Worm (Caenorhabditis elegans) whole organism, L2 larva: ENCODE measurements around the gene K01D12.5.

Source experiments
- F13H6.1 ChIP-seq: sonication (generic microtip); optimal IDR thresholded peaks from 2 replicates; lab custom pipeline; 2016; ENCODE audit warnings: missing genetic modification characterization, missing compliant biosample characterization
- R02D3.7 ChIP-seq: fragments of 150-350 bp; optimal IDR thresholded peaks from 2 replicates; lab custom pipeline; 2014; ENCODE audit warnings: missing biosample characterization, missing genetic modification characterization
- Y55F3AM.14 ChIP-seq: fragments of 200-800 bp; sonication (Bioruptor generic); optimal IDR thresholded peaks from 2 replicates; lab custom pipeline; 2018; ENCODE audit warnings: mild to moderate bottlenecking, missing genetic modification characterization, missing compliant biosample characterization
- ZK546.5 ChIP-seq: sonication (generic microtip); optimal IDR thresholded peaks from 2 replicates; lab custom pipeline; 2017; ENCODE audit warnings: missing biosample characterization, missing genetic modification characterization
- alr-1 ChIP-seq: fragments of 150-350 bp; optimal IDR thresholded peaks from 2 replicates; lab custom pipeline; 2014; ENCODE audit warnings: missing biosample characterization, missing genetic modification characterization
- aly-2 ChIP-seq: fragments of 150-350 bp; optimal IDR thresholded peaks from 2 replicates; lab custom pipeline; 2014; ENCODE audit warnings: missing biosample characterization, missing genetic modification characterization
- ama-1 ChIP-seq: fragments of 150-350 bp; optimal IDR thresholded peaks from 2 replicates; lab custom pipeline; 2018; ENCODE audit warnings: inconsistent platforms
- blmp-1 ChIP-seq: sonication (generic microtip); optimal IDR thresholded peaks from 2 replicates; lab custom pipeline; 2017; ENCODE audit warnings: missing genetic modification characterization, mild to moderate bottlenecking, missing compliant biosample characterization, antibody characterized with exemption, moderate library complexity; ENCODE audit not compliant: insufficient read depth
- ceh-16 ChIP-seq: fragments of 150-350 bp; optimal IDR thresholded peaks from 2 replicates; lab custom pipeline; 2014; ENCODE audit warnings: missing biosample characterization, missing genetic modification characterization
- ceh-82 ChIP-seq: fragments of 150-350 bp; optimal IDR thresholded peaks from 2 replicates; lab custom pipeline; 2014; ENCODE audit warnings: missing biosample characterization, missing genetic modification characterization
- crh-2 ChIP-seq: sonication (generic microtip); optimal IDR thresholded peaks from 2 replicates; lab custom pipeline; 2017; ENCODE audit warnings: missing biosample characterization, missing genetic modification characterization
- egl-27 ChIP-seq: sonication (generic microtip); optimal IDR thresholded peaks from 3 replicates; lab custom pipeline; 2017; ENCODE audit warnings: missing biosample characterization, missing genetic modification reagents, missing genetic modification characterization
- elt-1 ChIP-seq: fragments of 150-350 bp; optimal IDR thresholded peaks from 2 replicates; lab custom pipeline; 2014; ENCODE audit warnings: missing biosample characterization, missing genetic modification characterization
- fos-1 ChIP-seq: fragments of 150-350 bp; optimal IDR thresholded peaks from 2 replicates; lab custom pipeline; 2014; ENCODE audit warnings: missing biosample characterization, missing genetic modification characterization
- gmeb-1 ChIP-seq: fragments of 150-350 bp; optimal IDR thresholded peaks from 2 replicates; lab custom pipeline; 2014; ENCODE audit warnings: missing biosample characterization, missing genetic modification characterization
- lin-11 ChIP-seq: fragments of 150-350 bp; sonication (generic microtip); optimal IDR thresholded peaks from 2 replicates; lab custom pipeline; 2014; ENCODE audit warnings: missing biosample characterization, missing genetic modification characterization, inconsistent platforms, mixed read lengths
- lin-13 ChIP-seq: fragments of 150-350 bp; optimal IDR thresholded peaks from 2 replicates; lab custom pipeline; 2014; ENCODE audit warnings: missing biosample characterization, missing genetic modification reagents, missing genetic modification characterization
- lin-39 ChIP-seq: fragments of 150-350 bp; optimal IDR thresholded peaks from 2 replicates; lab custom pipeline; 2014; ENCODE audit warnings: missing biosample characterization, missing genetic modification reagents, missing genetic modification characterization
- lsy-2 ChIP-seq, 2 experiments: fragments of 150-350 bp in 1 of 2; sonication (generic microtip) in 1 of 2; optimal IDR thresholded peaks; 2 replicates each; lab custom pipeline; 2014 to 2017; ENCODE audit warnings: missing biosample characterization in 2 of 2, missing genetic modification characterization in 2 of 2
- mab-5 ChIP-seq: fragments of 150-350 bp; optimal IDR thresholded peaks from 2 replicates; lab custom pipeline; 2014; ENCODE audit warnings: missing biosample characterization, missing genetic modification characterization
- mbf-1 ChIP-seq: sonication (generic microtip); optimal IDR thresholded peaks from 2 replicates; lab custom pipeline; 2017; ENCODE audit warnings: missing biosample characterization, missing genetic modification characterization
- mdl-1 ChIP-seq, 2 experiments: fragments of 150-350 bp in 1 of 2; sonication (generic microtip) in 1 of 2; optimal IDR thresholded peaks; 2 replicates each; lab custom pipeline; 2017; ENCODE audit warnings: missing biosample characterization in 2 of 2, missing genetic modification characterization in 2 of 2
- nhr-11 ChIP-seq: fragments of 150-350 bp; optimal IDR thresholded peaks from 2 replicates; lab custom pipeline; 2014; ENCODE audit warnings: missing biosample characterization, missing genetic modification characterization
- nhr-129 ChIP-seq: fragments of 150-350 bp; optimal IDR thresholded peaks from 2 replicates; lab custom pipeline; 2014; ENCODE audit warnings: missing biosample characterization, missing genetic modification characterization
- nhr-21 ChIP-seq: fragments of 150-350 bp; optimal IDR thresholded peaks from 2 replicates; lab custom pipeline; 2014; ENCODE audit warnings: missing biosample characterization, missing genetic modification characterization
- nhr-23 ChIP-seq: fragments of 150-350 bp; optimal IDR thresholded peaks from 2 replicates; lab custom pipeline; 2014; ENCODE audit warnings: missing biosample characterization, missing genetic modification reagents, missing genetic modification characterization
- nhr-25 ChIP-seq: fragments of 150-350 bp; sonication (generic microtip); optimal IDR thresholded peaks from 3 replicates; lab custom pipeline; 2014; ENCODE audit warnings: missing biosample characterization, missing genetic modification characterization
- nhr-6 ChIP-seq: fragments of 150-350 bp; optimal IDR thresholded peaks from 2 replicates; lab custom pipeline; 2014; ENCODE audit warnings: missing biosample characterization, missing genetic modification characterization
- peb-1 ChIP-seq: fragments of 150-350 bp; optimal IDR thresholded peaks from 2 replicates; lab custom pipeline; 2014; ENCODE audit warnings: missing biosample characterization, missing genetic modification characterization
- sem-4 ChIP-seq: fragments of 150-350 bp; optimal IDR thresholded peaks from 2 replicates; lab custom pipeline; 2014; ENCODE audit warnings: missing biosample characterization, missing genetic modification reagents, missing genetic modification characterization
- skn-1 ChIP-seq: sonication (generic microtip); optimal IDR thresholded peaks from 2 replicates; lab custom pipeline; 2017; ENCODE audit warnings: missing biosample characterization, missing genetic modification characterization
- sma-3 ChIP-seq: sonication (generic microtip); optimal IDR thresholded peaks from 2 replicates; lab custom pipeline; 2016; ENCODE audit warnings: missing genetic modification reagents, missing genetic modification characterization, missing compliant biosample characterization
- sma-9 ChIP-seq, 2 experiments: fragments of 150-350 bp in 1 of 2; sonication (generic microtip) in 1 of 2; optimal IDR thresholded peaks; 2 replicates each; lab custom pipeline; 2014 to 2016; ENCODE audit warnings: missing genetic modification characterization in 2 of 2, mild to moderate bottlenecking in 1 of 2, missing biosample characterization in 1 of 2, missing compliant biosample characterization in 1 of 2, missing genetic modification reagents in 1 of 2, moderate library complexity in 1 of 2
- snpc-4 ChIP-seq: fragments of 150-350 bp; optimal IDR thresholded peaks from 2 replicates; lab custom pipeline; 2014; ENCODE audit warnings: missing biosample characterization, missing genetic modification characterization
- unc-39 ChIP-seq: fragments of 150-350 bp; optimal IDR thresholded peaks from 2 replicates; lab custom pipeline; 2014; ENCODE audit warnings: missing biosample characterization, missing genetic modification characterization
- unc-55 ChIP-seq: fragments of 150-350 bp; sonication (generic microtip); optimal IDR thresholded peaks from 3 replicates; lab custom pipeline; 2014; ENCODE audit warnings: missing biosample characterization, missing genetic modification reagents, missing genetic modification characterization
- unc-62 ChIP-seq: fragments of 150-350 bp; optimal IDR thresholded peaks from 2 replicates; lab custom pipeline; 2014; ENCODE audit warnings: missing biosample characterization, missing genetic modification reagents, missing genetic modification characterization
- ztf-11 ChIP-seq: sonication (generic microtip); optimal IDR thresholded peaks from 2 replicates; lab custom pipeline; 2017; ENCODE audit warnings: missing biosample characterization, missing genetic modification characterization
- ztf-4 ChIP-seq: fragments of 150-350 bp; optimal IDR thresholded peaks from 2 replicates; lab custom pipeline; 2014; ENCODE audit warnings: missing biosample characterization, missing genetic modification characterization

The K01D12.5 gene

DNA sequence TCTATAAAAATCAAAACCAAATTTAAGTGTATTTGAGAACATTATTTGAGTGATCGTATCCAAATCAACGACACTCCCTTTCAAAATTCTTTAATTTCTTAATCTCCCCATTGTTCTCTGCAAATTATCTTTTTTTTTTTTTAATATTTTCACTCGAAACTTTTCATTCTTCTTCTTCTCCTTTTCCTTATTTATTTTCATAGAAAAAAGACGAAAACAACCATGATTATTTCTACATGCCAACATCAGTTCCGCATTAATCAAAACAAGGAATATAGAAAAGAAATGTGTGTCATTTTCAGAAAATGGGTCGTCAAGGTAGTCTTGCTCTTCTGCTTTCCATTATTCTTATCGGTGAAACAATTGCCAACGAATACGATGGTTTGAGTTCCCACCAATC, at the start of gene K01D12.5:
Gene K01D12.5, plus strand, starts transcription at position 301 of the 400 bp plus-strand sequence.
- TF ChIP-seq lin-13 (no peak), alr-1 (no peak), unc-55 (no peak), lin-39 (tag; lab: Kevin White, UChicago) (no peak)
- TF ChIP-seq, all 48 proteins: peak for 0

DNA sequence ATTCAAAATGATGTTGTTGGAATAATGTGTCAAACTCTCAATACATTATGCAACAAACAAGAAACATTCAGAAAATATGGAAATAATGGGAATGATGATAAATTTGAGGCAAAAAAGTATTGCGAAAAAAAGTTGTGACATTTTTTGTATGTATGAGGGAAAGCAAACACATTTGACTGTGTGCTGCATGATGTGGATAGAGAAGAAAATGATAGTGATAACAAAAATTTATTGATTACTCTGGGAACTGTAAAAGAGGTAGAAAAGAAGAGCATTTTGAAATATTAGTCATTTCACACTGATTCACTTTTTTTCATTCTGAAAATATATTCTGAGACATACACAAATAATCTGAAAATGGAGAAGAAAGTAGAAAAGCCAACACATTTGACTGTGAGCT, 49.8 kb upstream of the K01D12.5 start:
- TF ChIP-seq R02D3.7 (tag; lab: Kevin White, UChicago) (no peak), fos-1 (tag; lab: Kevin White, UChicago) (peak; percentile 60), ztf-11 (tag; lab: Kevin White, UChicago) (no peak), aly-2 (tag; lab: Kevin White, UChicago) (no peak), lsy-2 (tag; optimal IDR thresholded peaks at IDR 0.05; lab: Kevin White, UChicago) (no peak)

DNA sequence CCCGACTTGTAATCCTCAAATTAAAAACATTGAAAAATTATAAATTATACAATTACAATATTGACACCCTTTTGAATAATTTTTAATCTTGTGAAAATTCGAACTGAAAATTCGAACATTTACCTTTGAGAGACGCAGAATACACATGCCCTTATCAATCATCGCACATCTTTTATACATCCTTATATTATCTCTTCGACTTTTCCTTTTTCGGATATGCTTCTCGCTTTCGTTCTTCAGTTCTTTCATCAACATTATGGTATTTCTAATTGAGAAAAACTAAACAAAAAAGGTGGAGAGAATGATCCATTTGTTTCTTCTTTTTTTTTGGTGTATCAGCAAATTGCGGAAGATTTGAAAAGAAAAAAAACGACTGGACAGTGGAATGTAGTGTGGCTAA, 48.3 kb upstream of the K01D12.5 start:
- TF ChIP-seq Y55F3AM.14 (GFP tag; lab: Kevin White, UChicago) (no peak), crh-2 (tag; lab: Kevin White, UChicago) (no peak), peb-1 (no peak), blmp-1 (tag; lab: Kevin White, UChicago) (no peak), alr-1 (no peak), unc-39 (tag; lab: Kevin White, UChicago) (no peak), unc-55 (no peak), unc-62 (no peak), nhr-6 (no peak), lin-13 (no peak), ZK546.5 (tag; lab: Kevin White, UChicago) (no peak), sem-4 (tag; lab: Kevin White, UChicago) (no peak), skn-1 (tag; lab: Kevin White, UChicago) (no peak), elt-1 (no peak), aly-2 (tag; lab: Kevin White, UChicago) (no peak), ceh-82 (tag; lab: Kevin White, UChicago) (no peak)

DNA sequence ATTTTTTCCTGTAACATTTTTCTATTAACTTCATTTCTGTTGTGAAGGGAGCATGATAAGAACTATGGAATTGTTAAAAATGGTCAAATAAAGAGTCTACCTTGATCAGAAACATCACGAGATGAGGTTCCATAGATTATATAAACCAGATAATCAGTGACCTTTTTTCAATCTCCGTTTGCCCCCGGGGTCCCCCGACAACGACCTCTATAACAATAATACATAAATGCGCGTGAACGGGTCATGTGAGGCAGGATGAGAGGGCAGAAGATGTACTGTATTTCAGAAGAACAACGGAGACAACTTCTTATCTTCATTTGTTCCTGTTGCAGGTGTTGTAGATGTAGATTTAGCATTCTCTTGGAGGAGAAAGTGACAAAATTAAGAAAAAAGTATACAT, 45.8 kb upstream of the K01D12.5 start:
- TF ChIP-seq unc-55, result no peak
- peak; percentile 41 for TF ChIP-seq blmp-1 (tag; lab: Kevin White, UChicago)
- TF ChIP-seq ztf-11 (tag; lab: Kevin White, UChicago), result no peak
- TF ChIP-seq snpc-4 (tag; lab: Kevin White, UChicago), result no peak
- TF ChIP-seq nhr-129 (tag; lab: Kevin White, UChicago), result no peak
- TF ChIP-seq Y55F3AM.14 (GFP tag; lab: Kevin White, UChicago), result no peak
- no peak for TF ChIP-seq gmeb-1 (tag; lab: Kevin White, UChicago)
- TF ChIP-seq elt-1, result no peak
- no peak for TF ChIP-seq ZK546.5 (tag; lab: Kevin White, UChicago)
- TF ChIP-seq lin-13, result no peak
- TF ChIP-seq sem-4 (tag; lab: Kevin White, UChicago), result no peak
- no peak for TF ChIP-seq egl-27
- TF ChIP-seq ceh-16, result no peak
- TF ChIP-seq ama-1 (lab: Kevin White, UChicago), result no peak
- TF ChIP-seq fos-1 (tag; lab: Kevin White, UChicago), result no peak
- TF ChIP-seq sma-9 (GFP tag; optimal IDR thresholded peaks at IDR 0.05; lab: Kevin White, UChicago), result peak; percentile 36
- TF ChIP-seq sma-9 (tag; optimal IDR thresholded peaks at IDR 0.05; lab: Kevin White, UChicago), result no peak
- peak; percentile 42 for TF ChIP-seq nhr-25 (tag; lab: Kevin White, UChicago)
- no peak for TF ChIP-seq lsy-2 (tag; optimal IDR thresholded peaks at IDR 0.05; lab: Kevin White, UChicago)
- no peak for TF ChIP-seq mab-5
- no peak for TF ChIP-seq ztf-4
- TF ChIP-seq, all 48 proteins: peak for 3

DNA sequence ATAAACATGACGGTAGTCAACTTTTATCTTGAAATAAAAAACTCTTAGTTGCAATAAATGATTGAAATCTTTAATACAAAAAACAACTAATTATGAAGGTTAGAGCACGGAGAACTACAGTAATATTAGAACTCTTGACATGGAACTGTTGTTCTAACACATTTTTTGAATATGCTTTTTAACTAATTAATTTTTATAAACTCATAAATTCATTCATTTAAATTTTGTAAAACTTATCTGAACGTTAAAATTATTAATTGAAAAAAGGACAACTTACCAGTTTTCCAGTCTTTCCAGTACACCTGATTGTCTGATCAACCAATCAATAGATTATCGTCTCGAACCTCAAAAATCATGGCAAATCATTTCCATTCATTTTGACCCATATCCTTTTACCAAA, 45.2 kb upstream of the K01D12.5 start, which contains the start of gene sqt-3:
Gene sqt-3, plus strand, starts transcription at position 301 of the 400 bp plus-strand sequence.
- no peak for TF ChIP-seq F13H6.1 (tag; lab: Kevin White, UChicago)
- TF ChIP-seq crh-2 (tag; lab: Kevin White, UChicago), result no peak
- no peak for TF ChIP-seq mbf-1
- no peak for TF ChIP-seq mab-5
- TF ChIP-seq Y55F3AM.14 (GFP tag; lab: Kevin White, UChicago), result no peak
- TF ChIP-seq nhr-11 (tag; lab: Kevin White, UChicago), result no peak
- TF ChIP-seq lin-11, result no peak
- TF ChIP-seq elt-1, result no peak
- TF ChIP-seq nhr-129 (tag; lab: Kevin White, UChicago), result no peak
- TF ChIP-seq R02D3.7 (tag; lab: Kevin White, UChicago), result no peak
- TF ChIP-seq nhr-6, result no peak
- TF ChIP-seq snpc-4 (tag; lab: Kevin White, UChicago), result no peak
- no peak for TF ChIP-seq fos-1 (tag; lab: Kevin White, UChicago)
- TF ChIP-seq mdl-1 (tag; optimal IDR thresholded peaks at IDR 0.05; lab: Kevin White, UChicago), result no peak
- no peak for TF ChIP-seq ama-1 (lab: Kevin White, UChicago)
- no peak for TF ChIP-seq sma-3 (GFP tag; lab: Kevin White, UChicago)
- no peak for TF ChIP-seq nhr-21 (tag; lab: Kevin White, UChicago)
- TF ChIP-seq nhr-23 (tag; lab: Kevin White, UChicago), result no peak
